Fruit fly (Drosophila melanogaster) whole organism, wandering third instar larva: ENCODE data around the gene Nepl3.

Experiments used
- Abd-B ChIP-seq: fragments of >200 bp; optimal IDR thresholded peaks from 2 replicates; lab custom pipeline; 2017; ENCODE audit warnings: missing biosample characterization, missing genetic modification characterization
- CG32264 ChIP-seq: fragments of 200-800 bp; sonication (Bioruptor generic); optimal IDR thresholded peaks from 2 replicates; lab custom pipeline; 2016; ENCODE audit warnings: missing biosample characterization, missing genetic modification characterization
- CG9705 ChIP-seq: fragments of 200-800 bp; sonication (Bioruptor generic); optimal IDR thresholded peaks from 2 replicates; lab custom pipeline; 2018; ENCODE audit warnings: missing biosample characterization, mild to moderate bottlenecking, missing genetic modification characterization
- CrebA ChIP-seq: fragments of 200-800 bp; sonication (Bioruptor generic); optimal IDR thresholded peaks from 2 replicates; lab custom pipeline; 2016; ENCODE audit warnings: missing biosample characterization, mild to moderate bottlenecking, missing genetic modification characterization, borderline replicate concordance
- Dfd ChIP-seq: fragments of >200 bp; optimal IDR thresholded peaks from 2 replicates; lab custom pipeline; 2017; ENCODE audit warnings: missing biosample characterization, missing genetic modification characterization
- Dif ChIP-seq: fragments of 200-275, 200-300 bp; sonication (Bioruptor generic); optimal IDR thresholded peaks from 2 replicates; lab custom pipeline; 2018; ENCODE audit warnings: missing biosample characterization, missing genetic modification characterization; ENCODE audit not compliant: partially characterized antibody
- GATAd ChIP-seq: sonication (Bioruptor generic); optimal IDR thresholded peaks from 2 replicates; lab custom pipeline; 2016; ENCODE audit warnings: missing biosample characterization, missing genetic modification characterization
- HLH106 ChIP-seq: fragments of 200-800 bp; optimal IDR thresholded peaks from 3 replicates; lab custom pipeline; 2019; ENCODE audit warnings: missing biosample characterization, mild to moderate bottlenecking, missing genetic modification characterization, moderate library complexity
- Hnf4 ChIP-seq: fragments of 200-800 bp; sonication (Bioruptor generic); optimal IDR thresholded peaks from 2 replicates; lab custom pipeline; 2016; ENCODE audit warnings: missing biosample characterization, mild to moderate bottlenecking, missing genetic modification characterization
- Hr78 ChIP-seq: fragments of >200 bp; optimal IDR thresholded peaks from 2 replicates; lab custom pipeline; 2017; ENCODE audit warnings: missing biosample characterization, missing genetic modification characterization
- Hr83 ChIP-seq: fragments of 200-300 bp; sonication (Bioruptor generic); optimal IDR thresholded peaks from 2 replicates; lab custom pipeline; 2016; ENCODE audit warnings: missing biosample characterization, mild to moderate bottlenecking, missing genetic modification characterization, moderate library complexity; ENCODE audit not compliant: poor library complexity, severe bottlenecking
- Jra ChIP-seq: sonication (Bioruptor generic); optimal IDR thresholded peaks from 2 replicates; lab custom pipeline; 2016; ENCODE audit warnings: missing biosample characterization, missing genetic modification characterization
- Mio ChIP-seq: sonication (Bioruptor generic); optimal IDR thresholded peaks from 2 replicates; lab custom pipeline; 2016; ENCODE audit warnings: missing biosample characterization, missing genetic modification characterization
- Myc ChIP-seq: fragments of >200 bp; optimal IDR thresholded peaks from 2 replicates; lab custom pipeline; 2017
- N ChIP-seq: fragments of >200 bp; optimal IDR thresholded peaks from 2 replicates; lab custom pipeline; 2018; ENCODE audit warnings: missing biosample characterization, missing external identifiers, missing genetic modification characterization
- OdsH ChIP-seq: fragments of 200-800 bp; sonication (Bioruptor generic); optimal IDR thresholded peaks from 2 replicates; lab custom pipeline; 2016; ENCODE audit warnings: missing biosample characterization, mild to moderate bottlenecking, missing genetic modification characterization
- Rel ChIP-seq, 2 experiments: fragments of 200-800 bp; sonication (Bioruptor generic) in 1 of 2; optimal IDR thresholded peaks; 2 replicates in 1 of 2; 3 replicates in 1 of 2; lab custom pipeline; 2016 to 2019; ENCODE audit warnings: mild to moderate bottlenecking in 2 of 2, missing biosample characterization in 2 of 2, missing genetic modification characterization in 2 of 2, moderate library complexity in 1 of 2
- Sp1 ChIP-seq: fragments of 200-800 bp; sonication (Bioruptor generic); optimal IDR thresholded peaks from 3 replicates; lab custom pipeline; 2019; ENCODE audit warnings: missing biosample characterization, mild to moderate bottlenecking, missing genetic modification characterization, moderate library complexity
- Vsx2 ChIP-seq: fragments of 200-300, 225-300 bp; sonication (Bioruptor generic); optimal IDR thresholded peaks from 2 replicates; lab custom pipeline; 2018; ENCODE audit warnings: missing biosample characterization, missing genetic modification characterization; ENCODE audit not compliant: partially characterized antibody
- br ChIP-seq: fragments of 200-800 bp; sonication (Bioruptor generic); optimal IDR thresholded peaks from 2 replicates; lab custom pipeline; 2016; ENCODE audit warnings: missing biosample characterization, missing genetic modification characterization
- brk ChIP-seq: fragments of 200-800 bp; sonication (Bioruptor generic); optimal IDR thresholded peaks from 2 replicates; lab custom pipeline; 2016; ENCODE audit warnings: missing biosample characterization, mild to moderate bottlenecking, missing genetic modification characterization
- dmrt93B ChIP-seq: fragments of 200-800 bp; sonication (Bioruptor generic); optimal IDR thresholded peaks from 2 replicates; lab custom pipeline; 2018; ENCODE audit warnings: missing biosample characterization, mild to moderate bottlenecking, missing genetic modification characterization
- dsf ChIP-seq: sonication (Bioruptor generic); optimal IDR thresholded peaks from 2 replicates; lab custom pipeline; 2016; ENCODE audit warnings: missing biosample characterization, missing genetic modification characterization, borderline replicate concordance
- ey ChIP-seq: fragments of 200-800 bp; sonication (Bioruptor generic); optimal IDR thresholded peaks from 2 replicates; lab custom pipeline; 2016; ENCODE audit warnings: missing biosample characterization, missing genetic modification characterization
- foxo ChIP-seq, 2 experiments: fragments of 200-800 bp; sonication (Bioruptor generic); optimal IDR thresholded peaks; 2 replicates in 1 of 2; 3 replicates in 1 of 2; lab custom pipeline; 2016 to 2017; ENCODE audit warnings: missing biosample characterization in 2 of 2, missing genetic modification characterization in 2 of 2
- fru ChIP-seq: fragments of 200-800 bp; sonication (Bioruptor generic); optimal IDR thresholded peaks from 3 replicates; lab custom pipeline; 2016; ENCODE audit warnings: missing biosample characterization, mild to moderate bottlenecking, missing genetic modification characterization
- h ChIP-seq: fragments of 200-800 bp; sonication (Bioruptor generic); optimal IDR thresholded peaks from 3 replicates; lab custom pipeline; 2016; ENCODE audit warnings: missing biosample characterization, mild to moderate bottlenecking, missing genetic modification characterization
- jim ChIP-seq: fragments of 175-275, 200-325 bp; sonication (Bioruptor generic); optimal IDR thresholded peaks from 2 replicates; lab custom pipeline; 2016; ENCODE audit warnings: missing biosample characterization, mild to moderate bottlenecking, missing genetic modification characterization
- pan ChIP-seq: fragments of >200 bp; optimal IDR thresholded peaks from 2 replicates; lab custom pipeline; 2017
- psq ChIP-seq: fragments of 200-800 bp; sonication (Bioruptor generic); optimal IDR thresholded peaks from 3 replicates; lab custom pipeline; 2017; ENCODE audit warnings: missing biosample characterization, mild to moderate bottlenecking, missing genetic modification characterization, moderate library complexity
- rgr ChIP-seq: fragments of 200-800 bp; sonication (Bioruptor generic); optimal IDR thresholded peaks from 3 replicates; lab custom pipeline; 2016; ENCODE audit warnings: missing biosample characterization, mild to moderate bottlenecking, missing genetic modification characterization
- sage ChIP-seq: fragments of 200-800 bp; sonication (Bioruptor generic); optimal IDR thresholded peaks from 2 replicates; lab custom pipeline; 2016; ENCODE audit warnings: missing biosample characterization, mild to moderate bottlenecking, missing genetic modification characterization
- sv ChIP-seq: fragments of 200-800 bp; sonication (Bioruptor generic); optimal IDR thresholded peaks from 3 replicates; lab custom pipeline; 2016; ENCODE audit warnings: missing biosample characterization, missing genetic modification characterization
- tai ChIP-seq: sonication (Bioruptor generic); optimal IDR thresholded peaks from 2 replicates; lab custom pipeline; 2016; ENCODE audit warnings: missing biosample characterization, missing genetic modification characterization
- usp ChIP-seq: fragments of >200 bp; optimal IDR thresholded peaks from 2 replicates; lab custom pipeline; 2017; ENCODE audit warnings: missing biosample characterization, missing genetic modification characterization

Gene Nepl3

dm6 chr2L:5052367-5052914, 5.6 kb downstream of the Nepl3 start, which contains the start of gene senju:
TSS of gene senju (plus strand) at chr2L:5052843.
- TF ChIP-seq psq (GFP tag; lab: Kevin White, UChicago) (peak; percentile 82), fru (GFP tag; lab: Kevin White, UChicago) (peak; percentile 90), CG9705 (GFP tag; lab: Kevin White, UChicago) (peak; percentile 67), Myc (peak; percentile 57), GATAd (GFP tag; lab: Kevin White, UChicago) (no peak), jim (peak; percentile 43), Hr83 (GFP tag; lab: Kevin White, UChicago) (peak; percentile 95), dmrt93B (peak; percentile 57), rgr (GFP tag; lab: Kevin White, UChicago) (peak; percentile 90), OdsH (GFP tag; lab: Kevin White, UChicago) (peak; percentile 89), br (GFP tag; lab: Kevin White, UChicago) (peak; percentile 93), h (GFP tag; lab: Kevin White, UChicago) (peak; percentile 93), sv (GFP tag; lab: Kevin White, UChicago) (peak; percentile 75), N (no peak), tai (GFP tag; lab: Kevin White, UChicago) (no peak), Sp1 (GFP tag; lab: Kevin White, UChicago) (peak; percentile 79), ey (GFP tag; lab: Kevin White, UChicago) (peak; percentile 92), foxo (GFP tag; optimal IDR thresholded peaks at IDR 0.05; lab: Kevin White, UChicago) (peak in 1 of 2 experiments; percentile 92), Dfd (GFP tag; lab: Kevin White, UChicago) (no peak), dsf (GFP tag; lab: Kevin White, UChicago) (peak; percentile 73), CrebA (GFP tag; lab: Kevin White, UChicago) (no peak), usp (GFP tag; lab: Kevin White, UChicago) (no peak), Mio (GFP tag; lab: Kevin White, UChicago) (peak; percentile 53), Jra (GFP tag; lab: Kevin White, UChicago) (peak; percentile 91), CG32264 (GFP tag; lab: Kevin White, UChicago) (peak; percentile 25), Hnf4 (GFP tag; lab: Kevin White, UChicago) (peak; percentile 91), HLH106 (tag; lab: Kevin White, UChicago) (peak; percentile 59), Rel (GFP tag; optimal IDR thresholded peaks at IDR 0.05; lab: Kevin White, UChicago) (no peak), Rel (tag; optimal IDR thresholded peaks at IDR 0.05; lab: Kevin White, UChicago) (peak; percentile 98)
- TF ChIP-seq, all 38 proteins: peak for 22

dm6 chr2L:5050825-5051224, 7.2 kb downstream of the Nepl3 start, which contains the start of gene CG9121:
TSS of gene CG9121 (minus strand) at chr2L:5051062.
- TF ChIP-seq sage (GFP tag; lab: Kevin White, UChicago) (no peak), brk (no peak), Vsx2 (GFP tag; lab: Kevin White, UChicago) (no peak)

dm6 chr2L:5049974-5050373, 8.1 kb downstream of the Nepl3 start:
- no peak for TF ChIP-seq Dif (GFP tag; lab: Kevin White, UChicago)
- no peak for TF ChIP-seq OdsH (GFP tag; lab: Kevin White, UChicago)
- TF ChIP-seq Jra (GFP tag; lab: Kevin White, UChicago), result no peak
- TF ChIP-seq tai (GFP tag; lab: Kevin White, UChicago), result no peak
- no peak for TF ChIP-seq brk
- TF ChIP-seq dmrt93B, result no peak
- no peak for TF ChIP-seq rgr (GFP tag; lab: Kevin White, UChicago)
- no peak for TF ChIP-seq Abd-B (GFP tag; lab: Kevin White, UChicago)
- TF ChIP-seq Mio (GFP tag; lab: Kevin White, UChicago), result no peak
- no peak for TF ChIP-seq ey (GFP tag; lab: Kevin White, UChicago)
- TF ChIP-seq CG32264 (GFP tag; lab: Kevin White, UChicago), result no peak

- no peak for TF ChIP-seq Hr78 (GFP tag; lab: Kevin White, UChicago)
- no peak for TF ChIP-seq foxo (GFP tag; optimal IDR thresholded peaks at IDR 0.05; lab: Kevin White, UChicago)
- TF ChIP-seq Mio (GFP tag; lab: Kevin White, UChicago), result no peak
- no peak for TF ChIP-seq sv (GFP tag; lab: Kevin White, UChicago)
- no peak for TF ChIP-seq Dfd (GFP tag; lab: Kevin White, UChicago)
- no peak for TF ChIP-seq Abd-B (GFP tag; lab: Kevin White, UChicago)
- TF ChIP-seq Hnf4 (GFP tag; lab: Kevin White, UChicago), result no peak
- TF ChIP-seq OdsH (GFP tag; lab: Kevin White, UChicago), result no peak
- TF ChIP-seq h (GFP tag; lab: Kevin White, UChicago), result no peak
- no peak for TF ChIP-seq pan (lab: Kevin White, UChicago)
- no peak for TF ChIP-seq psq (GFP tag; lab: Kevin White, UChicago)
- no peak for TF ChIP-seq sage (GFP tag; lab: Kevin White, UChicago)
- TF ChIP-seq Hr83 (GFP tag; lab: Kevin White, UChicago), result no peak
- TF ChIP-seq dmrt93B, result no peak
- TF ChIP-seq jim, result no peak
- TF ChIP-seq Jra (GFP tag; lab: Kevin White, UChicago), result no peak
- TF ChIP-seq Dif (GFP tag; lab: Kevin White, UChicago), result no peak
- no peak for TF ChIP-seq Myc
These were observed 11.8 kb downstream of the Nepl3 start for dm6 chr2L:5046261-5046660.
